Worm (Caenorhabditis elegans) whole organism, early embryonic: ENCODE measurements around the gene F11C7.7.

Source experiments
- B0310.2 ChIP-seq: sonication (generic microtip); optimal IDR thresholded peaks from 2 replicates; lab custom pipeline; 2016; ENCODE audit warnings: mild to moderate bottlenecking, missing genetic modification characterization, missing compliant biosample characterization
- F13C5.2 ChIP-seq: sonication (generic microtip); optimal IDR thresholded peaks from 2 replicates; lab custom pipeline; 2017; ENCODE audit warnings: mild to moderate bottlenecking, missing genetic modification characterization, inconsistent platforms, missing compliant biosample characterization
- aly-1 ChIP-seq: sonication (generic microtip); optimal IDR thresholded peaks from 2 replicates; lab custom pipeline; 2016; ENCODE audit warnings: missing genetic modification characterization, missing compliant biosample characterization
- ama-1 ChIP-seq: fragments of 150-350 bp; optimal IDR thresholded peaks from 2 replicates; lab custom pipeline; 2014
- ceh-36 ChIP-seq: sonication (generic microtip); optimal IDR thresholded peaks from 2 replicates; lab custom pipeline; 2016; ENCODE audit warnings: missing genetic modification characterization, inconsistent platforms, missing compliant biosample characterization
- flt-1 ChIP-seq: fragments of 200-800 bp; sonication (Bioruptor generic); IDR thresholded peaks from 2 replicates; pipeline ENCODE4 v1.3.6; 2022; ENCODE audit warnings: missing genetic modification characterization, missing compliant biosample characterization
- hmg-4 ChIP-seq: fragments of 200-800 bp; sonication (Bioruptor generic); optimal IDR thresholded peaks from 2 replicates; lab custom pipeline; 2018; ENCODE audit warnings: mild to moderate bottlenecking, missing genetic modification characterization, missing compliant biosample characterization
- scrt-1 ChIP-seq: fragments of 200-800 bp; sonication (Bioruptor generic); IDR thresholded peaks from 2 replicates; pipeline ENCODE4 v1.3.6; 2022; ENCODE audit warnings: missing genetic modification characterization, missing compliant biosample characterization
- tbx-37 ChIP-seq: fragments of 200-800 bp; sonication (Bioruptor generic); conservative IDR thresholded peaks from 2 replicates; pipeline ENCODE4 v1.3.6; 2022; ENCODE audit warnings: missing genetic modification reagents, missing genetic modification characterization, missing compliant biosample characterization

F11C7.7 gene

ce11 chrX:17438386-17438785 is 40.0 kb downstream of the F11C7.7 start, which contains the start of gene C36E6.8:
C36E6.8 (plus strand) TSS chrX:17438686.
- TF ChIP-seq B0310.2 (tag; lab: Kevin White, UChicago) (no peak), hmg-4 (GFP tag; lab: Kevin White, UChicago) (no peak), ama-1 (lab: Kevin White, UChicago) (no peak), flt-1 (GFP tag; lab: Robert Waterston, UW) (no peak), aly-1 (tag; lab: Kevin White, UChicago) (no peak), ceh-36 (tag; lab: Kevin White, UChicago) (no peak), scrt-1 (no peak), F13C5.2 (tag; lab: Kevin White, UChicago) (no peak)

- TF ChIP-seq scrt-1 (peak; percentile 73; the same call in 1 of the 2 replicates), tbx-37 (GFP tag; lab: Robert Waterston, UW) (0 out of 2 replicates have a peak, but pooled peaks have one; percentile 46)
Observed at ce11 chrX:17442539-17442938, 44.1 kb downstream of the F11C7.7 start.

- peak; percentile 32 for TF ChIP-seq scrt-1
Observed at ce11 chrX:17444683-17445082, 46.3 kb downstream of the F11C7.7 start.

- TF ChIP-seq scrt-1 = peak; percentile 27; the same call in 1 of the 2 replicates
Observed at ce11 chrX:17445239-17445638, 46.8 kb downstream of the F11C7.7 start.

- 0 out of 2 replicates have a peak, but pooled peaks have one; percentile 19 for TF ChIP-seq flt-1 (GFP tag; lab: Robert Waterston, UW)
Observed at ce11 chrX:17447212-17447611, 48.8 kb downstream of the F11C7.7 start.
